Fruit fly (Drosophila melanogaster): Measurements from ENCODE around the gene CG7916.

DNA sequence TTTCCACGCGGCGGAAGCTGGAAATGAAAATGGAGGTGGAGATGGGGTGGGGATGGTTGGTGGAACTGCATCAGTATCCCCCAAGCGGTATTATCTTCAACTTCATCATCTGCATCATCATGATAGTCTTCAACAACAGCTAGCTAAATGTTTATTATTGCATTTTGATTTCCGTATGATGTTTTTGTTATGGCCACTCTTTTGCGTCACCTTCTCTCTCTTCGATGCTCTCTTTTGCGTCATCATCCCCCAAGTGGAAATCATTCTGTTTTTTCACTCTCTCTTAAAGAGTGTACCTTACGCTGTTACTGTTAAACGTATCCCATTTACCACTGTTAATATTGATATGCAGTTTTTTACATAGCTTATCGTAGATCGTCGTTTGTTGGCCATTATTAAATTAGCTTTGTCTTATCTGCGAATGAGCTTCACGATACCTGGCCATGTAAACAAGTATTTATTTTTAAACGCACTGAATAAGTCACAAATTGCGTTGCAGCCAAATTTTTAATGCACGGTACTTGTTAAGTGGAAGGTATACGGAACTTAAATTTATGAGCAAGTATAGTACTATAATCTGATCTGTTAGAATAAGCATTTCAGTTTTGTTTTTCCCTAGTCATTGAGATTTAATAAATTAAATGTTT is 31.5 kb downstream of the CG7916 start:
- TF ChIP-seq rn (GFP tag; IDR thresholded peaks at IDR 0.05) (no peak), CG12605 (GFP tag; IDR thresholded peaks at IDR 0.05) (no peak)

Data from whole organism, pupa.